Worm (Caenorhabditis elegans) whole organism, young adult: Measurements from ENCODE around the gene cut-6.
A peak's percentile ranks its signal among the peaks of the same experiment; 100 is the strongest.

Experiments
- B0336.3 ChIP-seq: fragments of 200-800 bp; sonication (Bioruptor generic); IDR thresholded peaks from 2 replicates; pipeline ENCODE4 v1.3.6; 2022; ENCODE audit warnings: missing genetic modification characterization, missing compliant biosample characterization
- C06A6.2 ChIP-seq: fragments of 200-800 bp; sonication (Bioruptor generic); conservative IDR thresholded peaks from 2 replicates; pipeline ENCODE4 v1.3.6; 2022; ENCODE audit warnings: missing genetic modification characterization, missing compliant biosample characterization
- F23B12.7 ChIP-seq: sonication (generic microtip); optimal IDR thresholded peaks from 2 replicates; lab custom pipeline; 2017; ENCODE audit warnings: missing genetic modification characterization, mild to moderate bottlenecking, missing compliant biosample characterization, antibody characterized with exemption, moderate library complexity; ENCODE audit not compliant: insufficient read depth
- F33H1.4 ChIP-seq: fragments of 200-800 bp; sonication (Bioruptor generic); IDR thresholded peaks from 2 replicates; pipeline ENCODE4 v1.3.6; 2022; ENCODE audit warnings: missing genetic modification reagents, missing genetic modification characterization, missing compliant biosample characterization
- F52B5.7 ChIP-seq: sonication (generic microtip); optimal IDR thresholded peaks from 2 replicates; lab custom pipeline; 2016; ENCODE audit warnings: mild to moderate bottlenecking, missing genetic modification characterization, missing compliant biosample characterization
- T07F8.4 ChIP-seq: sonication (generic microtip); optimal IDR thresholded peaks from 2 replicates; lab custom pipeline; 2016; ENCODE audit warnings: mild to moderate bottlenecking, missing genetic modification characterization, moderate library complexity, missing compliant biosample characterization
- Y53G8AR.9 ChIP-seq: fragments of 200-800 bp; sonication (Bioruptor generic); conservative IDR thresholded peaks from 2 replicates; pipeline ENCODE4 v1.3.6; 2022; ENCODE audit warnings: missing genetic modification reagents, missing genetic modification characterization, missing compliant biosample characterization
- Y67H2A.10 ChIP-seq: fragments of 200-800 bp; sonication (Bioruptor generic); conservative IDR thresholded peaks from 2 replicates; pipeline ENCODE4 v1.3.6; 2022; ENCODE audit warnings: missing genetic modification reagents, missing genetic modification characterization, missing compliant biosample characterization
- bed-1 ChIP-seq: fragments of 200-800 bp; sonication (Bioruptor generic); IDR thresholded peaks from 2 replicates; pipeline ENCODE4 v1.3.6; 2022; ENCODE audit warnings: missing genetic modification reagents, missing genetic modification characterization, missing compliant biosample characterization
- cebp-2 ChIP-seq: fragments of 200-800 bp; sonication (Bioruptor generic); IDR thresholded peaks from 2 replicates; pipeline ENCODE4 v1.3.6; 2022; ENCODE audit warnings: missing genetic modification characterization, missing compliant biosample characterization
- ceh-40 ChIP-seq: fragments of 200-800 bp; sonication (Bioruptor generic); IDR thresholded peaks from 2 replicates; pipeline ENCODE4 v1.3.6; 2022; ENCODE audit warnings: missing genetic modification characterization, missing compliant biosample characterization
- ceh-58 ChIP-seq: fragments of 200-800 bp; sonication (Bioruptor generic); IDR thresholded peaks from 2 replicates; pipeline ENCODE4 v1.3.6; 2022; ENCODE audit warnings: missing genetic modification characterization, missing compliant biosample characterization
- die-1 ChIP-seq: sonication (generic microtip); optimal IDR thresholded peaks from 2 replicates; lab custom pipeline; 2016; ENCODE audit warnings: missing genotype, mild to moderate bottlenecking, missing genetic modification characterization, missing compliant biosample characterization
- efl-1 ChIP-seq: fragments of 150-350 bp; optimal IDR thresholded peaks from 2 replicates; lab custom pipeline; 2014; ENCODE audit warnings: missing biosample characterization, missing genetic modification reagents, missing genetic modification characterization
- egrh-3 ChIP-seq: fragments of 200-800 bp; sonication (Bioruptor generic); IDR thresholded peaks from 2 replicates; pipeline ENCODE4 v1.3.6; 2022; ENCODE audit warnings: missing genetic modification reagents, missing genetic modification characterization, missing compliant biosample characterization
- fkh-3 ChIP-seq: sonication (generic microtip); optimal IDR thresholded peaks from 2 replicates; lab custom pipeline; 2016; ENCODE audit warnings: mild to moderate bottlenecking, missing genetic modification characterization, missing compliant biosample characterization
- him-1 ChIP-seq: sonication (generic microtip); optimal IDR thresholded peaks from 2 replicates; lab custom pipeline; 2016; ENCODE audit warnings: missing genotype, missing genetic modification reagents, missing genetic modification characterization, missing compliant biosample characterization
- hmg-1.2 ChIP-seq: fragments of 200-800 bp; sonication (Bioruptor generic); IDR thresholded peaks from 2 replicates; pipeline ENCODE4 v1.3.6; 2022; ENCODE audit warnings: missing genetic modification reagents, missing genetic modification characterization, missing compliant biosample characterization
- lir-1 ChIP-seq: fragments of 200-800 bp; sonication (Bioruptor generic); conservative IDR thresholded peaks from 2 replicates; pipeline ENCODE4 v1.3.6; 2022; ENCODE audit warnings: missing genetic modification reagents, missing genetic modification characterization, missing compliant biosample characterization
- lsl-1 ChIP-seq: fragments of 200-800 bp; sonication (Bioruptor generic); optimal IDR thresholded peaks from 2 replicates; lab custom pipeline; 2018; ENCODE audit warnings: mild to moderate bottlenecking, missing genetic modification characterization, moderate library complexity, missing compliant biosample characterization
- madf-3 ChIP-seq: fragments of 200-800 bp; sonication (Bioruptor generic); IDR thresholded peaks from 2 replicates; pipeline ENCODE4 v1.3.6; 2022; ENCODE audit warnings: missing genetic modification reagents, missing genetic modification characterization, missing compliant biosample characterization
- mcd-1 ChIP-seq: fragments of 200-800 bp; sonication (Bioruptor generic); IDR thresholded peaks from 2 replicates; pipeline ENCODE4 v1.3.6; 2022; ENCODE audit warnings: missing genetic modification reagents, missing genetic modification characterization, missing compliant biosample characterization
- mes-4 ChIP-seq: sonication (generic microtip); optimal IDR thresholded peaks from 2 replicates; lab custom pipeline; 2016; ENCODE audit warnings: missing genotype, missing genetic modification characterization, missing compliant biosample characterization
- nfya-1 ChIP-seq: sonication (generic microtip); optimal IDR thresholded peaks from 2 replicates; lab custom pipeline; 2017; ENCODE audit warnings: antibody characterized with exemption, missing compliant biosample characterization, missing genetic modification characterization, borderline replicate concordance; ENCODE audit not compliant: insufficient read depth
- nfya-2 ChIP-seq: fragments of 200-800 bp; sonication (Bioruptor generic); IDR thresholded peaks from 2 replicates; pipeline ENCODE4 v1.3.6; 2022; ENCODE audit warnings: missing genetic modification reagents, missing genetic modification characterization, missing compliant biosample characterization
- nhr-90 ChIP-seq: sonication (generic microtip); optimal IDR thresholded peaks from 2 replicates; lab custom pipeline; 2016; ENCODE audit warnings: missing genotype, mild to moderate bottlenecking, missing genetic modification characterization, missing compliant biosample characterization
- pbrm-1 ChIP-seq: fragments of 200-800 bp; sonication (Bioruptor generic); IDR thresholded peaks from 2 replicates; pipeline ENCODE4 v1.3.6; 2022; ENCODE audit warnings: missing genetic modification reagents, missing genetic modification characterization, missing compliant biosample characterization
- pha-4 ChIP-seq: fragments of 150-350 bp; sonication (generic microtip); optimal IDR thresholded peaks from 2 replicates; lab custom pipeline; 2014; ENCODE audit warnings: missing biosample characterization, missing genetic modification reagents, missing genetic modification characterization
- rpc-1 ChIP-seq, 2 experiments: fragments of 150-350 bp in 1 of 2; sonication (generic microtip) in 1 of 2; optimal IDR thresholded peaks; 2 replicates each; lab custom pipeline; 2014 to 2018; ENCODE audit warnings: missing biosample characterization in 1 of 2, missing genetic modification characterization in 1 of 2, missing genetic modification reagents in 1 of 2, missing genotype in 1 of 2
- sdz-38 ChIP-seq: sonication (generic microtip); optimal IDR thresholded peaks from 2 replicates; lab custom pipeline; 2016; ENCODE audit warnings: missing genotype, missing genetic modification characterization, missing compliant biosample characterization
- snpc-4 ChIP-seq, 5 experiments: fragments of 150-350 bp in 1 of 5; sonication (generic microtip) in 4 of 5; optimal IDR thresholded peaks; 2 replicates each; lab custom pipeline; 2014 to 2018; ENCODE audit warnings: missing genetic modification characterization in 5 of 5, missing biosample characterization in 3 of 5, antibody characterized with exemption in 2 of 5, mild to moderate bottlenecking in 2 of 5, missing compliant biosample characterization in 2 of 5, missing genotype in 2 of 5, moderate library complexity in 2 of 5, missing genetic modification reagents in 1 of 5
- unc-130 ChIP-seq: sonication (generic microtip); optimal IDR thresholded peaks from 2 replicates; lab custom pipeline; 2016; ENCODE audit warnings: missing genetic modification reagents, missing genetic modification characterization, missing compliant biosample characterization
- ztf-25 ChIP-seq: fragments of 200-800 bp; sonication (Bioruptor generic); IDR thresholded peaks from 2 replicates; pipeline ENCODE4 v1.3.6; 2022; ENCODE audit warnings: missing genetic modification reagents, missing genetic modification characterization, missing compliant biosample characterization
- ztf-26 ChIP-seq: sonication (generic microtip); optimal IDR thresholded peaks from 2 replicates; lab custom pipeline; 2017; ENCODE audit warnings: missing genetic modification characterization, missing compliant biosample characterization

Gene cut-6

DNA sequence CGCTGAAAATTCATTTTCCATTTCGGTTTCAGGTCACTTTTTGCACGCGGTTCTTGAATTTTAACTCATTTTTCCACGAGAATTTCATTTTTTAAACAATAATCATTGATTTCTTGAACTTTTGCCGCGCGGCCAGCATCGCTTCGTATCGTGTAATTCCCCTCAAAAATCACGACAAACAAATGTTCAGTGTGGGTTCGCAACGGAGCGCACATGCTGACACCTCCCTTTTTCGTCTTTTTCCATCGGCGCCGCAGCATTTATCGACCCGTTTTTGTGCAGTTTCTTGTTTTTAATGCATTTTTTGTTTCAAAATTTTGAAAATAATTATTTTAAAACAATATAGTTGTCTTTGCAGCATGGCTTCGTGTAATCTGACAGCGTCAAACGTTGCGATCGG, 19.6 kb downstream of the cut-6 start, which contains the start of gene M142.5:
TSS of gene M142.5 (plus strand) at position 352 of the 400 bp plus-strand sequence.
- TF ChIP-seq hmg-1.2 (GFP tag; lab: Robert Waterston, UW): peak; percentile 35; the same call in 1 of the 2 replicates
- no peak for TF ChIP-seq Y53G8AR.9 (GFP tag; lab: Robert Waterston, UW)
- TF ChIP-seq F23B12.7 (tag; lab: Kevin White, UChicago): peak; percentile 27
- no peak for TF ChIP-seq C06A6.2 (GFP tag; lab: Robert Waterston, UW)
- TF ChIP-seq mcd-1 (GFP tag; lab: Robert Waterston, UW): peak; percentile 87
- peak; percentile 10 for TF ChIP-seq efl-1 (GFP tag; lab: Kevin White, UChicago)
- TF ChIP-seq T07F8.4 (tag; lab: Kevin White, UChicago): no peak
- TF ChIP-seq lir-1 (GFP tag; lab: Robert Waterston, UW): no peak
- no peak for TF ChIP-seq sdz-38

DNA sequence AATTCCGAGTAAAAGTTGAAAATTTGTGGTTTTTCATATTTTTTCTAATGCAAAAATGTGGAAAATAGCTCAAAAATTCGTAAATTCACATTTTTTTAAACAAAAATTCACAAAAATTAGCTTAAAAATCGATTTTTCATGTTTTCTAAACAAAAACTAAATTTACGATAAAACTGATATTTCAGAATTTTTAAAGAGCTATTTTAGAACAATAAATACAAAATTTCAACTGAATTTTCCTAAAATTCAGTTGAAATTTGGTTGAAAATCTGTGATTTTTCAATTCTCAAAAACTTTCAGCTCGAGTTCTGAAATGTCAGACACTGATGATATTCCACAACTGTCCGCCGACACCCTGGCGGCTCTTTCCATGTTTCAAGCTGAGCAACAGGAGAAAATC, 22.1 kb downstream of the cut-6 start, which contains the start of gene M142.8:
TSS of gene M142.8 (plus strand) at position 301 of the 400 bp plus-strand sequence.
- TF ChIP-seq pha-4 (tag; lab: Kevin White, UChicago): no peak
- TF ChIP-seq pbrm-1 (GFP tag; lab: Robert Waterston, UW): no peak
- TF ChIP-seq T07F8.4 (tag; lab: Kevin White, UChicago): no peak
- TF ChIP-seq bed-1: no peak
- no peak for TF ChIP-seq cebp-2 (GFP tag; lab: Robert Waterston, UW)
- no peak for TF ChIP-seq nfya-2 (GFP tag; lab: Robert Waterston, UW)
- TF ChIP-seq sdz-38: no peak
- TF ChIP-seq B0336.3: no peak
- TF ChIP-seq ceh-40 (GFP tag; lab: Robert Waterston, UW): no peak
- TF ChIP-seq F52B5.7: no peak
- TF ChIP-seq nhr-90 (tag; lab: Kevin White, UChicago): no peak
- no peak for TF ChIP-seq Y67H2A.10 (GFP tag; lab: Robert Waterston, UW)
- no peak for TF ChIP-seq C06A6.2 (GFP tag; lab: Robert Waterston, UW)
- TF ChIP-seq, all 124 proteins: peak for 0

DNA sequence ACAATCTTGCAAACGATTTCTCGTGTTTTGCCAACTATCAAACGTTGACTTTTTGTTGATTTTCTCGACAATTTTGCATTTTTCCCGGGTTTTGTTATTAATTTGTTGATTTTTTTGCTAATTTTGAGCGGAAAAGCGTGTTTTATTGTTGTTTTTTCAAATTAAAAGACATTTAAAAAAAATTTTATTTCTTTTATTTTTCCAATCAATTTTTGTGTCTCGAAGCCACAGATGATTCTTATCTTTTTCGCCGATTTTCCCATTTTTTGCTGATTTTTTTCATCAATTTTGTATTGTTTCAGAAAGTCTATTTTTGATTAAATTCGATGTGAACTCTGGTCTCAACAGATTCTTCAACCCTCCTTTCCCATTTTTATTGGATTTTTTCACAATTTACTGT, 24.7 kb downstream of the cut-6 start, which contains the start of gene rle-1:
TSS of gene rle-1 (plus strand) at position 301 of the 400 bp plus-strand sequence.
- TF ChIP-seq cebp-2 (GFP tag; lab: Robert Waterston, UW) (no peak), T07F8.4 (tag; lab: Kevin White, UChicago) (no peak), unc-130 (GFP tag; lab: Kevin White, UChicago) (no peak), rpc-1 (optimal IDR thresholded peaks at IDR 0.05; lab: Kevin White, UChicago) (no peak), rpc-1 (tag; optimal IDR thresholded peaks at IDR 0.05; lab: Kevin White, UChicago) (no peak), him-1 (tag; lab: Kevin White, UChicago) (no peak), ztf-25 (GFP tag; lab: Robert Waterston, UW) (no peak), die-1 (no peak), F33H1.4 (GFP tag; lab: Robert Waterston, UW) (no peak), fkh-3 (tag; lab: Kevin White, UChicago) (no peak), lsl-1 (no peak), egrh-3 (GFP tag; lab: Robert Waterston, UW) (no peak), ztf-26 (tag; lab: Kevin White, UChicago) (no peak), snpc-4 (GFP tag; optimal IDR thresholded peaks at IDR 0.05; lab: Kevin White, UChicago) (no peak), snpc-4 (tag; optimal IDR thresholded peaks at IDR 0.05; lab: Kevin White, UChicago) (no peak), mes-4 (tag; lab: Kevin White, UChicago) (no peak), ceh-58 (GFP tag; lab: Robert Waterston, UW) (no peak), nfya-1 (tag; lab: Kevin White, UChicago) (no peak), madf-3 (GFP tag; lab: Robert Waterston, UW) (no peak)
